Worm (Caenorhabditis elegans) whole organism, L3 larva: ENCODE data around the gene dnj-24.

Source experiments
- pqm-1 ChIP-seq: fragments of 150-350 bp; optimal IDR thresholded peaks from 2 replicates; lab custom pipeline; 2017; ENCODE audit warnings: missing biosample characterization, missing genetic modification characterization, inconsistent platforms
- unc-62 ChIP-seq: fragments of 150-350 bp; sonication (generic microtip); optimal IDR thresholded peaks from 4 replicates; lab custom pipeline; 2014; ENCODE audit warnings: missing biosample characterization, missing genetic modification reagents, missing genetic modification characterization

DNA sequence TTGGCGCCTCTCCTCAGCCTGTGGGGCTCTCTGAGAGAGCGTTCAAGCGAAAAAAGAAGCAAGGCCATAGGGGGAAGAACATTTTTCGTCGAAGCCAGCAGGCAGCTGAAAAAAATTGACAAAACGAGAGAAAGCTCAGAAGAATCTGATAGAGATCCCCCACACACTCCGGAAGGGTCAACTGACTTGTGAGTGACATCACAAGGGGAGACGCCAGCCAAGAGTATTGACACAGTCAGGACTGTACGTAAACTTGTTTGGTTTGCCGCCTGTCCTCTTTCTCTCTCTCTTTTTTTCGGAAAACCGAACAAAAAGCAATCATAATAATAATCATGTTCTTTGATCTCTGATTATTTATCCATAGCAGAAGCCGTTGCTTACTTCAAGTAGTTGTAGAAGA, 51.0 kb downstream of the dnj-24 start:
- TF ChIP-seq unc-62 (GFP tag; lab: Kevin White, UChicago) (no peak), pqm-1 (tag; lab: Kevin White, UChicago) (no peak)
